Worm (Caenorhabditis elegans) whole organism, L1 larva: ENCODE data around the gene Y49F6A.12.

ENCODE experiments used
- C04F5.9 ChIP-seq: sonication (generic microtip); optimal IDR thresholded peaks from 2 replicates; lab custom pipeline; 2016; ENCODE audit warnings: missing genetic modification characterization, missing compliant biosample characterization
- C16A3.4 ChIP-seq: fragments of 150-350 bp; optimal IDR thresholded peaks from 2 replicates; lab custom pipeline; 2014; ENCODE audit warnings: missing biosample characterization, missing genetic modification characterization
- F16B12.6 ChIP-seq: fragments of 150-350 bp; optimal IDR thresholded peaks from 2 replicates; lab custom pipeline; 2014; ENCODE audit warnings: missing biosample characterization, missing genetic modification characterization
- aly-2 ChIP-seq: fragments of 150-350 bp; optimal IDR thresholded peaks from 2 replicates; lab custom pipeline; 2014; ENCODE audit warnings: missing biosample characterization, missing genetic modification characterization
- blmp-1 ChIP-seq: fragments of 150-350 bp; optimal IDR thresholded peaks from 2 replicates; lab custom pipeline; 2014; ENCODE audit warnings: missing biosample characterization, missing genetic modification characterization
- ceh-63 ChIP-seq: fragments of 200-800 bp; sonication (Bioruptor generic); optimal IDR thresholded peaks from 2 replicates; lab custom pipeline; 2018; ENCODE audit warnings: mild to moderate bottlenecking, missing genetic modification characterization, missing compliant biosample characterization
- ceh-8 ChIP-seq: fragments of 200-800 bp; sonication (Bioruptor generic); optimal IDR thresholded peaks from 2 replicates; lab custom pipeline; 2018; ENCODE audit warnings: mild to moderate bottlenecking, missing genetic modification characterization, moderate library complexity, missing compliant biosample characterization
- ceh-88 ChIP-seq: fragments of 200-800 bp; sonication (Bioruptor generic); IDR thresholded peaks from 2 replicates; pipeline ENCODE4 v1.3.6; 2022; ENCODE audit warnings: missing genetic modification characterization, missing compliant biosample characterization
- ceh-90 ChIP-seq: sonication (generic microtip); optimal IDR thresholded peaks from 2 replicates; lab custom pipeline; 2016; ENCODE audit warnings: missing genetic modification characterization, missing compliant biosample characterization
- dsc-1 ChIP-seq: sonication (generic microtip); optimal IDR thresholded peaks from 2 replicates; lab custom pipeline; 2016; ENCODE audit warnings: mild to moderate bottlenecking, missing genetic modification characterization, missing compliant biosample characterization
- efl-3 ChIP-seq: fragments of 200-800 bp; sonication (Bioruptor generic); optimal IDR thresholded peaks from 2 replicates; lab custom pipeline; 2018; ENCODE audit warnings: mild to moderate bottlenecking, missing genetic modification characterization, missing compliant biosample characterization
- egl-13 ChIP-seq: sonication (generic microtip); optimal IDR thresholded peaks from 2 replicates; lab custom pipeline; 2016; ENCODE audit warnings: missing genotype, missing genetic modification reagents, missing genetic modification characterization, missing compliant biosample characterization
- egl-27 ChIP-seq, 2 experiments: fragments of 150-350 bp in 1 of 2; sonication (generic microtip); optimal IDR thresholded peaks; 3 replicates each; lab custom pipeline; 2017 to 2018; ENCODE audit warnings: missing biosample characterization in 2 of 2, missing genetic modification characterization in 2 of 2, missing genetic modification reagents in 2 of 2
- elt-2 ChIP-seq: sonication (generic microtip); optimal IDR thresholded peaks from 2 replicates; lab custom pipeline; 2016; ENCODE audit warnings: missing genetic modification characterization, mild to moderate bottlenecking, inconsistent platforms, missing compliant biosample characterization, missing genetic modification reagents
- fkh-8 ChIP-seq: sonication (generic microtip); optimal IDR thresholded peaks from 2 replicates; lab custom pipeline; 2016; ENCODE audit warnings: mild to moderate bottlenecking, missing genetic modification characterization, missing compliant biosample characterization
- hlh-4 ChIP-seq: sonication (generic microtip); optimal IDR thresholded peaks from 2 replicates; lab custom pipeline; 2016; ENCODE audit warnings: mild to moderate bottlenecking, missing genetic modification characterization, missing compliant biosample characterization
- irx-1 ChIP-seq: sonication (generic microtip); optimal IDR thresholded peaks from 2 replicates; lab custom pipeline; 2016; ENCODE audit warnings: missing genetic modification characterization, missing compliant biosample characterization
- jun-1 ChIP-seq: fragments of 150-350 bp; optimal IDR thresholded peaks from 2 replicates; lab custom pipeline; 2014; ENCODE audit warnings: missing biosample characterization, missing genetic modification reagents, missing genetic modification characterization
- lin-13 ChIP-seq: fragments of 150-350 bp; optimal IDR thresholded peaks from 2 replicates; lab custom pipeline; 2014; ENCODE audit warnings: missing biosample characterization, missing genetic modification reagents, missing genetic modification characterization
- lin-14 ChIP-seq: fragments of 200-800 bp; sonication (Bioruptor generic); optimal IDR thresholded peaks from 2 replicates; lab custom pipeline; 2018; ENCODE audit warnings: mild to moderate bottlenecking, missing genetic modification characterization, moderate library complexity, missing compliant biosample characterization
- lin-39 ChIP-seq: fragments of 150-350 bp; optimal IDR thresholded peaks from 2 replicates; lab custom pipeline; 2014; ENCODE audit warnings: missing biosample characterization, missing genetic modification reagents, missing genetic modification characterization
- lir-3 ChIP-seq: sonication (generic microtip); optimal IDR thresholded peaks from 2 replicates; lab custom pipeline; 2016; ENCODE audit warnings: mild to moderate bottlenecking, missing genetic modification characterization, moderate library complexity, missing compliant biosample characterization; ENCODE audit not compliant: poor library complexity
- mef-2 ChIP-seq: fragments of 150-350 bp; optimal IDR thresholded peaks from 2 replicates; lab custom pipeline; 2014; ENCODE audit warnings: missing biosample characterization, missing genetic modification characterization
- mep-1 ChIP-seq: fragments of 150-350 bp; optimal IDR thresholded peaks from 2 replicates; lab custom pipeline; 2014; ENCODE audit warnings: missing biosample characterization, missing genetic modification characterization
- nhr-19 ChIP-seq: fragments of 200-800 bp; sonication (Bioruptor generic); conservative IDR thresholded peaks from 2 replicates; pipeline ENCODE4 v1.3.6; 2022; ENCODE audit warnings: missing genetic modification characterization, missing compliant biosample characterization
- nhr-20 ChIP-seq: sonication (generic microtip); optimal IDR thresholded peaks from 2 replicates; lab custom pipeline; 2016; ENCODE audit warnings: mild to moderate bottlenecking, missing genetic modification characterization, missing compliant biosample characterization
- nhr-47 ChIP-seq: sonication (generic microtip); optimal IDR thresholded peaks from 2 replicates; lab custom pipeline; 2016; ENCODE audit warnings: mild to moderate bottlenecking, missing genetic modification characterization, moderate library complexity, missing compliant biosample characterization
- nhr-76 ChIP-seq: sonication (generic microtip); optimal IDR thresholded peaks from 2 replicates; lab custom pipeline; 2017; ENCODE audit warnings: missing biosample characterization, missing genetic modification characterization
- nhr-84 ChIP-seq: sonication (generic microtip); optimal IDR thresholded peaks from 2 replicates; lab custom pipeline; 2017; ENCODE audit warnings: missing biosample characterization, missing genetic modification characterization
- nhr-90 ChIP-seq: sonication (generic microtip); optimal IDR thresholded peaks from 2 replicates; lab custom pipeline; 2016; ENCODE audit warnings: mild to moderate bottlenecking, missing genetic modification characterization, missing compliant biosample characterization; ENCODE audit not compliant: poor library complexity
- pag-3 ChIP-seq: sonication (generic microtip); optimal IDR thresholded peaks from 2 replicates; lab custom pipeline; 2017; ENCODE audit warnings: missing genetic modification characterization, mild to moderate bottlenecking, missing compliant biosample characterization, antibody characterized with exemption, borderline replicate concordance; ENCODE audit not compliant: insufficient read depth
- snpc-4 ChIP-seq: fragments of 150-350 bp; optimal IDR thresholded peaks from 2 replicates; lab custom pipeline; 2014; ENCODE audit warnings: missing biosample characterization, missing genetic modification characterization
- sptf-1 ChIP-seq: fragments of 150-350 bp; optimal IDR thresholded peaks from 2 replicates; lab custom pipeline; 2014; ENCODE audit warnings: missing biosample characterization, missing genetic modification characterization
- sup-37 ChIP-seq: fragments of 200-800 bp; sonication (Bioruptor generic); optimal IDR thresholded peaks from 2 replicates; lab custom pipeline; 2018; ENCODE audit warnings: mild to moderate bottlenecking, missing genetic modification characterization, missing compliant biosample characterization
- swsn-7 ChIP-seq: sonication (generic microtip); optimal IDR thresholded peaks from 2 replicates; lab custom pipeline; 2016; ENCODE audit warnings: missing genetic modification characterization, missing compliant biosample characterization
- tbx-2 ChIP-seq: sonication (generic microtip); optimal IDR thresholded peaks from 2 replicates; lab custom pipeline; 2016; ENCODE audit warnings: missing genetic modification characterization, missing compliant biosample characterization
- unc-130 ChIP-seq: fragments of 150-350 bp; optimal IDR thresholded peaks from 2 replicates; lab custom pipeline; 2017; ENCODE audit warnings: missing biosample characterization, missing genetic modification characterization, inconsistent platforms
- unc-30 ChIP-seq: sonication (generic microtip); optimal IDR thresholded peaks from 2 replicates; lab custom pipeline; 2017; ENCODE audit warnings: missing biosample characterization, missing genetic modification characterization
- unc-62 ChIP-seq: fragments of 150-350 bp; optimal IDR thresholded peaks from 2 replicates; lab custom pipeline; 2014; ENCODE audit warnings: missing biosample characterization, missing genetic modification reagents, missing genetic modification characterization
- vab-15 ChIP-seq: sonication (generic microtip); optimal IDR thresholded peaks from 2 replicates; lab custom pipeline; 2017; ENCODE audit warnings: missing genotype, mild to moderate bottlenecking, missing genetic modification characterization, missing compliant biosample characterization
- zag-1 ChIP-seq: fragments of 150-350 bp; optimal IDR thresholded peaks from 2 replicates; lab custom pipeline; 2014; ENCODE audit warnings: missing biosample characterization, missing genetic modification characterization
- ztf-11 ChIP-seq, 2 experiments: sonication (generic microtip); optimal IDR thresholded peaks; 2 replicates each; lab custom pipeline; 2016 to 2017; ENCODE audit warnings: missing genetic modification characterization in 2 of 2, missing biosample characterization in 1 of 2, missing compliant biosample characterization in 1 of 2

Y49F6A.12 gene

ce11 chrII:3576742-3577141, 18.7 kb upstream of the Y49F6A.12 start, which contains the start of gene clec-132:
Gene clec-132 (plus strand): TSS chrII:3577042.
- no peak for TF ChIP-seq unc-30
- TF ChIP-seq sup-37 (GFP tag; lab: Kevin White, UChicago) = no peak

DNA sequence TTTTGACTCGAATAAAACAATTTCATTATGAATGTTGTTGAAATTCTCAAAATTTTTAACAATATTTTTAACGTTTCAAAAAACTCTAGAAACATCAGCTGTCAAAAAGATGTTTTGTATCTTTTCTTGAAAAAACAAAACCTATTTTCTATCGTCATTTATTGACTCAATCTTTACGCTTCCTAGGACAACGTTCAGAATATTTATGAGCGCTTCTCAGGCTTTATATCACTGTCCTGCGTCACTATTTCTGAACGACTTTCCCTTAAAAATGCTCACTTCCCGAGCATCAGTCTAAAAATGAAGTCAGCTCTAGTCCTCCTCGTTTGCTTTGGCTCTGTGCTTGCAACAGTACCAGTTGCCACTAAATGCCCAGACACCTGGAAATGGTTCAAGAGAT, 17.3 kb upstream of the Y49F6A.12 start, which contains the start of gene clec-133:
clec-133 (plus strand) TSS at position 301 of the 400 bp plus-strand sequence.
- no peak for TF ChIP-seq efl-3
- TF ChIP-seq C16A3.4 (tag; lab: Kevin White, UChicago) = no peak
- TF ChIP-seq ceh-8 (GFP tag; lab: Kevin White, UChicago) = no peak
- no peak for TF ChIP-seq ceh-63 (GFP tag; lab: Kevin White, UChicago)

- no peak for TF ChIP-seq ceh-8 (GFP tag; lab: Kevin White, UChicago)
- TF ChIP-seq elt-2 (tag; lab: Kevin White, UChicago) = no peak
- no peak for TF ChIP-seq dsc-1 (tag; lab: Kevin White, UChicago)
- TF ChIP-seq snpc-4 (tag; lab: Kevin White, UChicago) = no peak
- TF ChIP-seq egl-27 (tag; optimal IDR thresholded peaks at IDR 0.05; lab: Kevin White, UChicago) = no peak
- no peak for TF ChIP-seq hlh-4
- no peak for TF ChIP-seq mef-2
- TF ChIP-seq nhr-90 (tag; lab: Kevin White, UChicago) = no peak
- TF ChIP-seq mep-1 (tag; lab: Kevin White, UChicago) = no peak
- TF ChIP-seq nhr-76 (tag; lab: Kevin White, UChicago) = no peak
- TF ChIP-seq unc-130 (tag; lab: Kevin White, UChicago) = no peak
- no peak for TF ChIP-seq blmp-1
- no peak for TF ChIP-seq fkh-8 (tag; lab: Kevin White, UChicago)
- no peak for TF ChIP-seq C16A3.4 (tag; lab: Kevin White, UChicago)
Measured at ce11 chrII:3579767-3580166, 15.7 kb upstream of the Y49F6A.12 start, which contains the start of gene clec-134. Gene clec-134 (plus strand): TSS chrII:3580067.

DNA sequence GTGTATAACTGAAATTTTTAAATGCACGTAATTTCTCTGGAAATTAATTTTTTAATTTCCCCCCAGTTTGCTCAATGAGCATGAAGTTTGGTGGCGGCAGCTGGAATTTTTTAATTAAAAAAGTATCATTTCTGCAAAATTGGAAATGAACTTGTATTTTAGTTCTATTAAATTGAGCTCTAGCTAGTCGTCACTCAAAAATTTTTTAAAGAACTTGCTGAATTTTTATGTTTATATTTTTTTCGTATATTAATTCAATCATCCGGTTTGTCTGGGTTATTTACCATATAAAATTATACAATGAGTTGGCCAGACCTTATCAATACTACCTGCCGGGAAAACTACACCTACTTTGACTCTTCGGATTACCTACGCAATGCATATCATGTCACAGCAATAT, 13.7 kb upstream of the Y49F6A.12 start, which contains the start of gene srh-59:
srh-59 (plus strand) TSS at position 301 of the 400 bp plus-strand sequence.
- no peak for TF ChIP-seq aly-2 (tag; lab: Kevin White, UChicago)
- no peak for TF ChIP-seq nhr-47
- no peak for TF ChIP-seq snpc-4 (tag; lab: Kevin White, UChicago)
- no peak for TF ChIP-seq swsn-7
- no peak for TF ChIP-seq sup-37 (GFP tag; lab: Kevin White, UChicago)
- TF ChIP-seq pag-3 (tag; lab: Kevin White, UChicago) = no peak
- TF ChIP-seq jun-1 (tag; lab: Kevin White, UChicago) = no peak
- no peak for TF ChIP-seq lir-3 (tag; lab: Kevin White, UChicago)
- TF ChIP-seq ceh-63 (GFP tag; lab: Kevin White, UChicago) = no peak
- no peak for TF ChIP-seq ceh-88 (GFP tag; lab: Robert Waterston, UW)
- TF ChIP-seq F16B12.6 = no peak
- no peak for TF ChIP-seq unc-62 (GFP tag; lab: Kevin White, UChicago)
- TF ChIP-seq mep-1 (tag; lab: Kevin White, UChicago) = no peak
- TF ChIP-seq, all 84 proteins: peak for 0

- TF ChIP-seq zag-1 (tag; lab: Kevin White, UChicago) (no peak), vab-15 (tag; lab: Kevin White, UChicago) (no peak), irx-1 (tag; lab: Kevin White, UChicago) (no peak), nhr-20 (no peak), ztf-11 (tag; optimal IDR thresholded peaks at IDR 0.05; lab: Kevin White, UChicago) (no peak), unc-130 (tag; lab: Kevin White, UChicago) (no peak), C16A3.4 (tag; lab: Kevin White, UChicago) (no peak), nhr-19 (no peak), C04F5.9 (tag; lab: Kevin White, UChicago) (no peak), egl-27 (tag; optimal IDR thresholded peaks at IDR 0.05; lab: Kevin White, UChicago) (no peak), ceh-90 (no peak), egl-13 (tag; lab: Kevin White, UChicago) (no peak), lin-14 (GFP tag; lab: Kevin White, UChicago) (no peak), ceh-88 (GFP tag; lab: Robert Waterston, UW) (no peak), tbx-2 (tag; lab: Kevin White, UChicago) (no peak), sptf-1 (tag; lab: Kevin White, UChicago) (no peak), nhr-84 (no peak), pag-3 (tag; lab: Kevin White, UChicago) (no peak), lin-13 (GFP tag; lab: Kevin White, UChicago) (no peak), lin-39 (tag; lab: Kevin White, UChicago) (no peak)
Measured at ce11 chrII:3583402-3583801, 12.0 kb upstream of the Y49F6A.12 start, which contains the start of gene srh-60. Gene srh-60 (plus strand): TSS chrII:3583702.
